Fruit fly (Drosophila melanogaster) S2 (cell line): Measurements from ENCODE around the gene CG34451.

Source experiments
- CG8478 ChIP-seq: fragments of >200 bp; optimal IDR thresholded peaks from 2 replicates; lab custom pipeline; 2018
- CTCF ChIP-seq, 2 experiments: fragments of >200 bp; optimal IDR thresholded peaks; 2 replicates each; lab custom pipeline; 2018

DNA sequence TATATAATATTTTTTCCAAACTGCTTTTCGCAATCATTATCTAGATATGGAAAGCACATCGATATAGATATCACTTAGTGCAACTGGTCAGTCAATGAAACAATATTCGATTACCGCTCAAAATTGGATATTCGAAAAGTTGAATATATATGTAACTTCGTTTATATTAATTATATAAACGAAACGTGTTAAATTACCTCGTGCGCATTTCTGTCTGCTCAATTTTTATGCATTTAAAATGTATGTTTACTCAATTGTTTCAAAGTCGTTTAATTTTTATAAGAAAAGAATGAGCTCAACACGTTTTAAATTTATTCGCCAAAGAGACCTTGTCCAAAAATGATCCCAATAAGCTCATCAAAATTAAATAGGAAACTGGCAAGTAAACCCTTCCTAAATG lies 41.3 kb downstream of the CG34451 start, which contains the start of gene CG43084:
- TF ChIP-seq CG8478 (lab: Kevin White, UChicago) = no peak
- TF ChIP-seq CTCF (optimal IDR thresholded peaks at IDR 0.05; lab: Kevin White, UChicago) = no peak
